Fruit fly (Drosophila melanogaster): Measurements from ENCODE around the gene gnu.
A peak's percentile ranks its signal among the peaks of the same experiment; 100 is the strongest.

The gnu gene

DNA sequence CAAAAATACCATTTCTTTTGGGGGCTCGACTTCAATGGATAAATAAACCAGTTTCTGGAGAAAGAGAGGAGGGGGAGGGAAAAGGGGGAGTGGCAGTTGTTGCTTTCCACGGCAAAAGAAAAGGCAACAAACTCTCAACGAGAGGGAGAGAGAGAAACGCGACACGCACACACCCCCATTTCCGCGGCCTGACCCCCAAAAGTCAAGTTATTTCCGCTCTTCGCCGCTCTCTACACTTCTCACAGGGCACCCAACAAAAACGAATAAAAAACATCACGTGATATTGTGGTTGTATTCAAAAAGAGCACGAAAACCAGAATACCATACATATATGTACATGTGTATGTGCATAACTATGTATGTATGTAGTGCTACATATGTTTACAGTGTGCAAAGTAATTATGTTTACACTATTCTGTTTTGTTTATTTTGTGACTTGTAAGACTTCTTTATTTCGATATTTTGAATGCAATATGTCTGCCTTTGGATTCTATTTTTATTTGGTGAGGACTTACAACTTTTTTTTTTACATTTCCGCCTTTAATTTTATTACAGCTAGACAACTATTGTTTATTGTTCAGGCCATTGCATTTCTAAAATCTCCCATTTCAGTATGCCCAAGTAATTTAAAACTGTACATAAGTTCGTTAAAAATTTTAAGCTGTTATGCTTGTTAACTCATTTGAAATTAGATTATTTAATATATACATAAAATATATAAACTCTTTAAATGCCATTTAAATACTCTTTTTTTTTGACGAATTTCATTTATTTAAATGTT, 21.9 kb downstream of the gnu start (continued):
- no peak for TF ChIP-seq HLH4C (GFP tag; IDR thresholded peaks at IDR 0.05; ENCODE audit: partially characterized antibody)
- TF ChIP-seq CG4360 (GFP tag; IDR thresholded peaks at IDR 0.05), result peak; percentile 67
- no peak for TF ChIP-seq h (optimal IDR thresholded peaks at IDR 0.05)
- no peak for TF ChIP-seq gfzf (GFP tag; optimal IDR thresholded peaks at IDR 0.05)
- TF ChIP-seq CG6689 (GFP tag; IDR thresholded peaks at IDR 0.05), result peak; percentile 58
- TF ChIP-seq Gug (GFP tag; IDR thresholded peaks at IDR 0.05), result no peak
- no peak for TF ChIP-seq knrl (GFP tag; IDR thresholded peaks at IDR 0.05; ENCODE audit: partially characterized antibody)
- TF ChIP-seq Meics (GFP tag; optimal IDR thresholded peaks at IDR 0.05), result peak; percentile 74
- TF ChIP-seq nerfin-1 (tag; optimal IDR thresholded peaks at IDR 0.05), result peak; percentile 88
- TF ChIP-seq D19A (tag; optimal IDR thresholded peaks at IDR 0.05), result peak; percentile 60
- peak; percentile 14; the same call in 1 of the 2 replicates for TF ChIP-seq Scr (GFP tag; IDR thresholded peaks at IDR 0.05; ENCODE audit: partially characterized antibody)
- TF ChIP-seq usp (GFP tag; optimal IDR thresholded peaks at IDR 0.05), result no peak
- TF ChIP-seq HmgZ (tag; optimal IDR thresholded peaks at IDR 0.05), result peak; percentile 50
- peak; percentile 87 for TF ChIP-seq CoRest (tag; optimal IDR thresholded peaks at IDR 0.05)
- peak; percentile 14 for TF ChIP-seq CG31388 (GFP tag; optimal IDR thresholded peaks at IDR 0.05)
- TF ChIP-seq Elba2 (GFP tag; optimal IDR thresholded peaks at IDR 0.05), result no peak
- peak; percentile 34 to 64 for TF ChIP-seq dpn (GFP tag; optimal IDR thresholded peaks at IDR 0.05)
- TF ChIP-seq CG18599 (GFP tag; optimal IDR thresholded peaks at IDR 0.05), result peak; percentile 53
- TF ChIP-seq zf30C (GFP tag; optimal IDR thresholded peaks at IDR 0.05), result peak; percentile 36
- TF ChIP-seq Ets97D (GFP tag; optimal IDR thresholded peaks at IDR 0.05), result peak; percentile 14
- TF ChIP-seq CG5953 (GFP tag; IDR thresholded peaks at IDR 0.05), result no peak
- peak; percentile 60 for TF ChIP-seq CG6654 (GFP tag; optimal IDR thresholded peaks at IDR 0.05)
- TF ChIP-seq fd102C (GFP tag; optimal IDR thresholded peaks at IDR 0.05), result no peak
- peak; percentile 59 for TF ChIP-seq Hr3 (GFP tag; optimal IDR thresholded peaks at IDR 0.05)
- TF ChIP-seq gsb (GFP tag; IDR thresholded peaks at IDR 0.05), result no peak
- no peak for TF ChIP-seq jumu (GFP tag; optimal IDR thresholded peaks at IDR 0.05)
- TF ChIP-seq pzg (GFP tag; optimal IDR thresholded peaks at IDR 0.05), result peak; percentile 1
- TF ChIP-seq rib (GFP tag; IDR thresholded peaks at IDR 0.05), result peak; percentile 55
- TF ChIP-seq cg (GFP tag; optimal IDR thresholded peaks at IDR 0.05), result peak; percentile 97
- no peak for TF ChIP-seq CG14667 (GFP tag; IDR thresholded peaks at IDR 0.05)
- TF ChIP-seq exex (tag; optimal IDR thresholded peaks at IDR 0.05), result peak; percentile 12
- TF ChIP-seq Antp (GFP tag; optimal IDR thresholded peaks at IDR 0.05), result peak; percentile 30
- TF ChIP-seq Doc3 (GFP tag; IDR thresholded peaks at IDR 0.05; ENCODE audit: partially characterized antibody), result no peak; the same call in 2 of the 3 replicates
- TF ChIP-seq CG10147 (GFP tag; optimal IDR thresholded peaks at IDR 0.05), result peak; percentile 72
- no peak for TF ChIP-seq Sin3A (optimal IDR thresholded peaks at IDR 0.05)
- TF ChIP-seq her (GFP tag; optimal IDR thresholded peaks at IDR 0.05), result peak; percentile 68
- TF ChIP-seq Trl (optimal IDR thresholded peaks at IDR 0.05), result peak; percentile 91 to 93
- TF ChIP-seq Trl (GFP tag; optimal IDR thresholded peaks at IDR 0.05), result peak; percentile 59
- TF ChIP-seq CG16863 (GFP tag; optimal IDR thresholded peaks at IDR 0.05), result peak; percentile 33
- no peak for TF ChIP-seq ham (GFP tag; IDR thresholded peaks at IDR 0.05)
- peak; percentile 38; the same call in 1 of the 2 replicates for TF ChIP-seq sob (GFP tag; IDR thresholded peaks at IDR 0.05)
- TF ChIP-seq CG13775 (GFP tag; optimal IDR thresholded peaks at IDR 0.05), result peak; percentile 75
- no peak for TF ChIP-seq Dip2 (GFP tag; IDR thresholded peaks at IDR 0.05)
- TF ChIP-seq Rx (GFP tag; IDR thresholded peaks at IDR 0.05), result no peak
- peak; percentile 72 for TF ChIP-seq CG6854 (GFP tag; optimal IDR thresholded peaks at IDR 0.05)
- peak; percentile 93 for TF ChIP-seq aop (GFP tag; IDR thresholded peaks at IDR 0.05)
- peak; percentile 26 to 63 for TF ChIP-seq chif (GFP tag; optimal IDR thresholded peaks at IDR 0.05)
- TF ChIP-seq CG18619 (GFP tag; optimal IDR thresholded peaks at IDR 0.05), result peak; percentile 62
- peak; percentile 55 for TF ChIP-seq bcd (GFP tag; optimal IDR thresholded peaks at IDR 0.05)
- peak; percentile 97 for TF ChIP-seq mirr (GFP tag; optimal IDR thresholded peaks at IDR 0.05)

All from whole organism, embryonic.